Fruit fly (Drosophila melanogaster) whole organism, wandering third instar larva: ENCODE measurements around the gene Rilpl.

ENCODE experiments used
- Abd-B ChIP-seq: fragments of >200 bp; optimal IDR thresholded peaks from 2 replicates; lab custom pipeline; 2017; ENCODE audit warnings: missing biosample characterization, missing genetic modification characterization
- CG32264 ChIP-seq: fragments of 200-800 bp; sonication (Bioruptor generic); optimal IDR thresholded peaks from 2 replicates; lab custom pipeline; 2016; ENCODE audit warnings: missing biosample characterization, missing genetic modification characterization
- CG9705 ChIP-seq: fragments of 200-800 bp; sonication (Bioruptor generic); optimal IDR thresholded peaks from 2 replicates; lab custom pipeline; 2018; ENCODE audit warnings: missing biosample characterization, mild to moderate bottlenecking, missing genetic modification characterization
- CrebA ChIP-seq: fragments of 200-800 bp; sonication (Bioruptor generic); optimal IDR thresholded peaks from 2 replicates; lab custom pipeline; 2016; ENCODE audit warnings: missing biosample characterization, mild to moderate bottlenecking, missing genetic modification characterization, borderline replicate concordance
- Dif ChIP-seq: fragments of 200-275, 200-300 bp; sonication (Bioruptor generic); optimal IDR thresholded peaks from 2 replicates; lab custom pipeline; 2018; ENCODE audit warnings: missing biosample characterization, missing genetic modification characterization; ENCODE audit not compliant: partially characterized antibody
- GATAd ChIP-seq: sonication (Bioruptor generic); optimal IDR thresholded peaks from 2 replicates; lab custom pipeline; 2016; ENCODE audit warnings: missing biosample characterization, missing genetic modification characterization
- Hnf4 ChIP-seq: fragments of 200-800 bp; sonication (Bioruptor generic); optimal IDR thresholded peaks from 2 replicates; lab custom pipeline; 2016; ENCODE audit warnings: missing biosample characterization, mild to moderate bottlenecking, missing genetic modification characterization
- Mio ChIP-seq: sonication (Bioruptor generic); optimal IDR thresholded peaks from 2 replicates; lab custom pipeline; 2016; ENCODE audit warnings: missing biosample characterization, missing genetic modification characterization
- Rel ChIP-seq, 2 experiments: fragments of 200-800 bp; sonication (Bioruptor generic) in 1 of 2; optimal IDR thresholded peaks; 2 replicates in 1 of 2; 3 replicates in 1 of 2; lab custom pipeline; 2016 to 2019; ENCODE audit warnings: mild to moderate bottlenecking in 2 of 2, missing biosample characterization in 2 of 2, missing genetic modification characterization in 2 of 2, moderate library complexity in 1 of 2
- Sp1 ChIP-seq: fragments of 200-800 bp; sonication (Bioruptor generic); optimal IDR thresholded peaks from 3 replicates; lab custom pipeline; 2019; ENCODE audit warnings: missing biosample characterization, mild to moderate bottlenecking, missing genetic modification characterization, moderate library complexity
- Vsx2 ChIP-seq: fragments of 200-300, 225-300 bp; sonication (Bioruptor generic); optimal IDR thresholded peaks from 2 replicates; lab custom pipeline; 2018; ENCODE audit warnings: missing biosample characterization, missing genetic modification characterization; ENCODE audit not compliant: partially characterized antibody
- br ChIP-seq: fragments of 200-800 bp; sonication (Bioruptor generic); optimal IDR thresholded peaks from 2 replicates; lab custom pipeline; 2016; ENCODE audit warnings: missing biosample characterization, missing genetic modification characterization
- dl ChIP-seq, 2 experiments: fragments of 175-275, 200-275 bp in 1 of 2; fragments of 200-275 bp in 1 of 2; sonication (Bioruptor generic); optimal IDR thresholded peaks; lab custom pipeline; 2018; ENCODE audit warnings: mild to moderate bottlenecking in 2 of 2, missing biosample characterization in 2 of 2, missing genetic modification characterization in 2 of 2, moderate library complexity in 2 of 2; ENCODE audit not compliant: partially characterized antibody in 2 of 2, insufficient read depth in 1 of 2
- ey ChIP-seq: fragments of 200-800 bp; sonication (Bioruptor generic); optimal IDR thresholded peaks from 2 replicates; lab custom pipeline; 2016; ENCODE audit warnings: missing biosample characterization, missing genetic modification characterization
- fru ChIP-seq: fragments of 200-800 bp; sonication (Bioruptor generic); optimal IDR thresholded peaks from 3 replicates; lab custom pipeline; 2016; ENCODE audit warnings: missing biosample characterization, mild to moderate bottlenecking, missing genetic modification characterization
- h ChIP-seq: fragments of 200-800 bp; sonication (Bioruptor generic); optimal IDR thresholded peaks from 3 replicates; lab custom pipeline; 2016; ENCODE audit warnings: missing biosample characterization, mild to moderate bottlenecking, missing genetic modification characterization
- lola ChIP-seq: fragments of >200 bp; optimal IDR thresholded peaks from 2 replicates; lab custom pipeline; 2017; ENCODE audit warnings: missing biosample characterization, missing genetic modification characterization
- pan ChIP-seq: fragments of >200 bp; optimal IDR thresholded peaks from 2 replicates; lab custom pipeline; 2017
- rgr ChIP-seq: fragments of 200-800 bp; sonication (Bioruptor generic); optimal IDR thresholded peaks from 3 replicates; lab custom pipeline; 2016; ENCODE audit warnings: missing biosample characterization, mild to moderate bottlenecking, missing genetic modification characterization
- sage ChIP-seq: fragments of 200-800 bp; sonication (Bioruptor generic); optimal IDR thresholded peaks from 2 replicates; lab custom pipeline; 2016; ENCODE audit warnings: missing biosample characterization, mild to moderate bottlenecking, missing genetic modification characterization
- sv ChIP-seq: fragments of 200-800 bp; sonication (Bioruptor generic); optimal IDR thresholded peaks from 3 replicates; lab custom pipeline; 2016; ENCODE audit warnings: missing biosample characterization, missing genetic modification characterization
- tai ChIP-seq: sonication (Bioruptor generic); optimal IDR thresholded peaks from 2 replicates; lab custom pipeline; 2016; ENCODE audit warnings: missing biosample characterization, missing genetic modification characterization
- usp ChIP-seq: fragments of >200 bp; optimal IDR thresholded peaks from 2 replicates; lab custom pipeline; 2017; ENCODE audit warnings: missing biosample characterization, missing genetic modification characterization

The Rilpl gene

DNA sequence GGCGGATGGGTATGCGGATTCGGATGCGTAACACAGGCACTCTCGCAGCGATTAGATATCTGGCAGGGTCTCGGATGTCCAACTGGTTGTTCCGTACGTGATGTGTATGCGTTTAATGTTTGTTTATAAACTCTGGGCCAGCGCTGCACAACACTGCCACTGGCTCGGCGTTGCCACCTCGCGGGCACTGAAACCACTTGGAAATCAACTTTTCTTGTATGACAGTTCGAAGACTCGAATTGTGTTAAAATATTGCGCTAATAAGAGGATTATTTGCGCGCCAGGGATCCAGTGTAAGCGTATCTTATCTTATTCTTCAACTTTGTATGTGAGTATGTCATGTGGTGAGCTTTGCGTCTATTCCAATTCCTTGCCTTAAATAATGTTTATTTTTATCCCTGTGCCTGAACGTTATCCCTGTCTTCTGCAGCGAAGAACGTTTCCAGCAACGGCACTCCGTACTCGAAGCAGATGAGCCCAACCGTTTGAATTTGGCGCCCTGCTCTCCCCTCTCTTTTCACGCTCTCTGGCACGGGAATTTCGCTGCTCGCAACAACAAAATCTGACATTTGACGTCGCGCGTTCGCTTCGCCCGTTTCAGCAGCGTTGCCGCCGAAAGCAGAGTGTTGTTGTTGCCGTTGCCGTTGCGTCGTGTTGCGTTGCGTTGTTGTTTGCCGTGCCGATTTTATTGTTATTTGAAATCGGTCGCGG, 12.3 kb upstream of the Rilpl start, which contains the start of the genes CG3719 and CG32813 (continued):
- TF ChIP-seq Rel (GFP tag; optimal IDR thresholded peaks at IDR 0.05; lab: Kevin White, UChicago) (no peak), Rel (tag; optimal IDR thresholded peaks at IDR 0.05; lab: Kevin White, UChicago) (no peak), sv (GFP tag; lab: Kevin White, UChicago) (peak; percentile 3), fru (GFP tag; lab: Kevin White, UChicago) (no peak), lola (GFP tag; lab: Kevin White, UChicago) (no peak), br (GFP tag; lab: Kevin White, UChicago) (peak; percentile 28), GATAd (no peak)

DNA sequence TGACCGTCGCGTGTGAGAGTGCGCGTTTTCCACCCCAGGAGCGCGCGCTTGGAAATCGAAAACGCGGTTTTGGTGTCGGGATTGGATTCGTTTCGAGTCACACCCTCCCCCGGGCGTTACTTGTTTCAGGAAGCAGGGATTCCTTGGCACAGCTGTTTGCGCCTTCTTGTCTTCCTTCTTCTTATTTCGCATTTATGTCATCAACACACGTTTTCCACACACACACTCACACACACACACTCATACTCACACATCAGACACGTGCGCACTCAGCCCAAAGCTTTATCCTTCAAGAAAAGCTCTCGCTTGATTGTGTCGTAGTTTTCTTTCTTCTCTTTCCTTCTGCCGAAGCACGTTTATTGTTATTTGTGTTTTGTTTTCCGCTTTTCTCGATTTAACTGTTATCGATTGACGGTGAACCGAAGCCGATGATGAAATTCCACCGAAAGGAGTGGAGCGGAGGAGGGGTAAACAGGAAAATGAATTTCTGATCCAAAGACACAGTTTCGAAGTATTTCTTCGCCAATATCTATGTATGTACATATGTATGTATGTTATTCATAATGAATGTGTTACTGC, 11.4 kb upstream of the Rilpl start:
- TF ChIP-seq sv (GFP tag; lab: Kevin White, UChicago), result no peak
- no peak for TF ChIP-seq usp (GFP tag; lab: Kevin White, UChicago)

DNA sequence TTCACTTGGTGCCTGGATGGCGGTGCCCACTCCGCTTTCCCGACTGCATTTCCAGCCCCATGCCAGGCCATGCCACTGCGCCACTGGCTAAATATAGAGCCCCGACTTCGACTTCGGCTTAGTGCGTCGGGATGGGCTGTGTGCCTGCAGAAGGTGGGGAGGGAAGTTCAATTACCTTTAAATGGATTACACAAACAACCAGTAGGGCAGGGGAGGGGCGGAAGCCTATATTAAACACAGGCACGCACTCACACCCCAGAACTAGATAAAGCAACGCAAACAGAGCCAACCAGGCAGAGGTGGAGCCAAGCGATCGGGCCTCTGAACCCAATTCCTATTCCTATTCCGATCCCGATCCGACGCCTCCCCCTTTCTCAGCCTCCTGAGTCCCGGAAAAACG, 10.4 kb upstream of the Rilpl start:
- no peak for TF ChIP-seq GATAd
- no peak for TF ChIP-seq CG32264 (GFP tag; lab: Kevin White, UChicago)
- no peak for TF ChIP-seq Abd-B (GFP tag; lab: Kevin White, UChicago)
- no peak for TF ChIP-seq CrebA
- TF ChIP-seq Vsx2 (GFP tag; lab: Kevin White, UChicago), result no peak
- TF ChIP-seq ey, result no peak
- no peak for TF ChIP-seq tai (GFP tag; lab: Kevin White, UChicago)
- TF ChIP-seq Mio (GFP tag; lab: Kevin White, UChicago), result no peak
- no peak for TF ChIP-seq sv (GFP tag; lab: Kevin White, UChicago)
- TF ChIP-seq lola (GFP tag; lab: Kevin White, UChicago), result no peak
- no peak for TF ChIP-seq Hnf4
- no peak for TF ChIP-seq Rel (GFP tag; optimal IDR thresholded peaks at IDR 0.05; lab: Kevin White, UChicago)
- TF ChIP-seq Rel (tag; optimal IDR thresholded peaks at IDR 0.05; lab: Kevin White, UChicago), result no peak
- no peak for TF ChIP-seq pan

DNA sequence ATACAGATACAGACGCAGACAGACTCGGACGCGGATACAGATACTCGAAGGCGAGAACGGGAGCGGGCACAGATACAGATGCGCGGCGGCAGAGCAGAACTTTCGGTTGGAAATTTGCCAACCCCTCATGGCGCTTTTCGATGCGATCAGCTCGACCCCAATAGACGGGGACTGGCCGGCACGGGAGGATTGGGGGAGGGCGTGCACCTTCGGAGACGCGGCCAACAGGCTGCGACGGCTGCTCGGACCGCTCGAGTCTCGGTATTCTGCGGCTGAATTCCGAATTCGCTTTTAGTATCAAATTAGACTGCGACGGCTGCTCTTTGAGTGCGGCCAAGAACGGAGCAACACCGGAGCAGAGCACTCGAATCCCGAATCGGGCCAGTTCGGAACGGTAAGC, 8.6 kb upstream of the Rilpl start:
- TF ChIP-seq usp (GFP tag; lab: Kevin White, UChicago) (no peak), CG32264 (GFP tag; lab: Kevin White, UChicago) (no peak), rgr (GFP tag; lab: Kevin White, UChicago) (no peak)
- TF ChIP-seq, all 38 proteins: peak for 0

DNA sequence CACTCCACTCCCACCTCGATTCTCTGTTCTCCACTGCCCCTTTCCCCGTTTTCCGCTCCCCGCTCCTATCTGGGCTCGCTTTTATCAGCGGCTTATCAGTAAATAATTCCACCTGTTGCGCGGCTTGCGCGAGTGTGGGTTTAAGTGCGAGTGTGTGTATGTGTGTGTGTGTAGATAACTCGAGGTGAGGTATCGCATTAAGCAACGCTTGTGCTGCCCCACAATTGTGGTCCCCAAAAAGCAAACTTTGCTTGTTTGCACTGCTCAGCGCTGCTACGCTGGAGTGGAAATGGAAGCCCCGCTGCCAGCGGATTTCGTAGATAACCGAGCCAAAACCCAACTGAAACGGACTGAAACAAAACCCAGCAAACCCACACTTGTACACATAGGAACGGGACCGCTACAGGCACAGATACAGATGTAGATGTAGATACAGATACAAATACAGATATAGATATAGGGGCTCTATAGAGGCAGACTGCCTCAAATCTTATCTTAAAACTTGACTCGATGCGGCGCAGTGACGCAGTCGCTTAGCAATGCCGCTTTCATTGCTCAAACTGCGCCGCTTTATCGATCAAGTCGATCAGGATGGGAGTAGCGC, 5.6 kb upstream of the Rilpl start:
- TF ChIP-seq h (GFP tag; lab: Kevin White, UChicago), result peak; percentile 50
- no peak for TF ChIP-seq sage (GFP tag; lab: Kevin White, UChicago)
- TF ChIP-seq CG32264 (GFP tag; lab: Kevin White, UChicago), result no peak
- no peak for TF ChIP-seq Rel (GFP tag; optimal IDR thresholded peaks at IDR 0.05; lab: Kevin White, UChicago)
- TF ChIP-seq Rel (tag; optimal IDR thresholded peaks at IDR 0.05; lab: Kevin White, UChicago), result peak; percentile 81

DNA sequence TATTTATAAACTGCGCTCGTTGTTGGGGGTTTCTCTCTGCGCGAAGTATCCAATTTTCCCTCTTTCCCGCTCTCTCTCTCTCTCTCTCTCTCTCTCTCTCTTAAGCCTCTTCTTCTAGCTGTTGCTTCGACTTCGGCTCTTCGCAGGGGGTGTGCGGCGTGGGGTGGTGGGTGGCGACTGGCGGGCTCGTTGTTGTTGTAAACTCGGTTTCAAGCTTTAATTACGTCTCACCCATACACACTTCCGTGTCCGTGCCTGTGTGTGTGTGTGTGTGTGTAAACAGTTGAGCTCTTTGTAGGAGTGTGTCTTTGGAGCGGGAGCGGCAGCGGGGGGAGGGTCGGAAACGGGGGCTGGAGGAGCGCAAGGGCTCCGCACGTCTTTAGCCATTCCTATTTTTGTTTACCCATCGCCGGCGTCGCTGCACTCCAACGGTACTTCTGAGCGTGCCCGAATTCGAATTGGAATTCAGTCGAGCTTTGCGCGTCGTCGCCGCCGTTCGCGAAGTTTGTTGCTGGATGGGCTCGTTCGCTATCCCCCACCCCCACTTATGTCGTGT, 4.6 kb upstream of the Rilpl start:
- peak in 1 of 2 experiments; percentile 25 for TF ChIP-seq dl (GFP tag; optimal IDR thresholded peaks at IDR 0.05; lab: Kevin White, UChicago; ENCODE audit: insufficient read depth in 1 of 2, partially characterized antibody in 2 of 2)
- TF ChIP-seq br (GFP tag; lab: Kevin White, UChicago), result no peak
- no peak for TF ChIP-seq Sp1 (GFP tag; lab: Kevin White, UChicago)

DNA sequence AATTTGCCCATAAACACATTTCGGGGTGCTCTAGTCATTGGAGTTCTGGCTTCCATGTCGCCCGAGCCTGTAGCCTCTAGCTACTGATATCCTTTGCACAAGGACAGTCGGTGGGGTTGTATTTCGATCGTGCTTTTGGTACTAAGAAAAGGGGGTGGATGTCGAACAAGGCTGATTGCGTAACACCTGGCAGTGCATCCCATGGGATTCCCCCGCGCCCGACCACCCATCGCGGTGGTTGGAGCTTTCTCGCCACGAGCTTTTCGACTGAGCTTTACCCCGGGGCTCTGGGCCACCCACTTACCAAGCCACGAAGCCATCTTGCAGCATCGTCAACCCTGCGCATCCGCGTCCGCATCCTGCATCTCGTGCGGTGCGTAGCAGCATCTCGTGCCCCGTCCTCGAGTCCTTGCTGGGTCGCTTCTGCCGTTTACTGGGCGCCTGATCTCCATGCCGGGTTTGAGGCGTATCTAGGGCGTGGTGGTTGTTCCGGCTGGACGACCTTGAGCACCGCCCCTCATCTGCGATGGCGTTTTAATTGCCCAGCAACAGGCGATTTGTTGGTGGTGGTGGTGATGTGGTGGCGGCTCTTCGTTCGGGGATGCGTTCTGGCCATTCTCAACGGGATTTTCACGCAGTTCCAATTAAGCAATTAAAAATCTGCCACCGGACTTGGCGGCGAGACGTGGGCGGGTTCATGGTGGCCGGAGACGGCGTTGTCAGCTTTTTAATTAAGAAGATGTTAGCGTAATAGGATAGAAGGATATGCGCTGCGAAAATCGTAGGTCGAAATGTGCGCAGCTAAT, 5.0 kb downstream of the Rilpl start:
- no peak for TF ChIP-seq CG9705 (GFP tag; lab: Kevin White, UChicago)
- peak; percentile 26 for TF ChIP-seq Dif (GFP tag; lab: Kevin White, UChicago)
- TF ChIP-seq Rel (GFP tag; optimal IDR thresholded peaks at IDR 0.05; lab: Kevin White, UChicago), result no peak
- TF ChIP-seq Rel (tag; optimal IDR thresholded peaks at IDR 0.05; lab: Kevin White, UChicago), result peak; percentile 39
